Fruit fly (Drosophila melanogaster) whole organism: Measurements from ENCODE around the gene Trmt6.

Experiments
- CG8478 ChIP-seq: fragments of >200 bp; optimal IDR thresholded peaks from 2 replicates; lab custom pipeline; 2018; ENCODE audit warnings: inconsistent platforms
- Dll ChIP-seq: fragments of >200 bp; optimal IDR thresholded peaks from 2 replicates; lab custom pipeline; 2017
- EcR ChIP-seq, 2 experiments: fragments of >200 bp; optimal IDR thresholded peaks; 2 replicates each; lab custom pipeline; 2017; ENCODE audit warnings: missing biosample characterization in 2 of 2, missing genetic modification characterization in 2 of 2, missing genetic modification reagents in 2 of 2
- pan ChIP-seq: fragments of >200 bp; optimal IDR thresholded peaks from 2 replicates; lab custom pipeline; 2017
- psq ChIP-seq: fragments of >200 bp; optimal IDR thresholded peaks from 2 replicates; lab custom pipeline; 2017
- usp ChIP-seq: fragments of >200 bp; optimal IDR thresholded peaks from 2 replicates; lab custom pipeline; 2017; ENCODE audit warnings: missing biosample characterization, missing genetic modification characterization, mixed read lengths

Trmt6 gene

dm6 chr2L:6531985-6532699 lies 29.9 kb downstream of the Trmt6 start:
- no peak for TF ChIP-seq CG8478 (lab: Kevin White, UChicago)
- no peak for TF ChIP-seq EcR (GFP tag; optimal IDR thresholded peaks at IDR 0.05; lab: Kevin White, UChicago)
- TF ChIP-seq usp = no peak
- no peak for TF ChIP-seq psq
- TF ChIP-seq pan (lab: Kevin White, UChicago) = no peak
- TF ChIP-seq Dll (lab: Kevin White, UChicago) = no peak

DNA sequence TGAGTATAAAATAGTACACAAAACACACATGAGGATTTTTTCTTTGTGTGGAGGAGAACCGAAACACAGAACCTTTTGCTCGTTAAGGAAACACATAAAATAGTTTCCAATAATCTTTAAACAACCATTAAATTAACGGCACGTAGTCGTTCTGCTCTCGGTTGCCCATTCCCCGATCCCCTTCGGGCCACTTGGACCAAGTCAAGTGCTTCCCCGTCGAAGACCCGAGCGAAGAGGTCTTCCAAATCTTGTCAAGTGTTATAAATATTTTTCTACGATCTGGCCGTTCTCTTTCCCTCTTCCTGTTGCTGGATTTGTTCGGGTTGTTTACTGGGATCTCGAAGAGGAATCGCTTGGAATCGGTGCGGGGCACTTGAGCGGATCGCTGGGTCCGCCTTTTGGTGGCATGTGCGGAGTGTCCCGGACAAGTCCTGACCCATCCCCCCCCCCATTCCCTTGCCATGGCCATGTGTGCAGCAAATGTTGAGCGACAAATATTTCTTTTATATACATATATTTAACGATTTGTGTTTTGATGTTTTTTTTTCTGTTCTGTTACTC lies 31.1 kb downstream of the Trmt6 start:
- TF ChIP-seq CG8478 (lab: Kevin White, UChicago) (no peak), usp (no peak), psq (no peak), pan (lab: Kevin White, UChicago) (no peak), Dll (lab: Kevin White, UChicago) (no peak), EcR (GFP tag; optimal IDR thresholded peaks at IDR 0.05; lab: Kevin White, UChicago) (no peak)

DNA sequence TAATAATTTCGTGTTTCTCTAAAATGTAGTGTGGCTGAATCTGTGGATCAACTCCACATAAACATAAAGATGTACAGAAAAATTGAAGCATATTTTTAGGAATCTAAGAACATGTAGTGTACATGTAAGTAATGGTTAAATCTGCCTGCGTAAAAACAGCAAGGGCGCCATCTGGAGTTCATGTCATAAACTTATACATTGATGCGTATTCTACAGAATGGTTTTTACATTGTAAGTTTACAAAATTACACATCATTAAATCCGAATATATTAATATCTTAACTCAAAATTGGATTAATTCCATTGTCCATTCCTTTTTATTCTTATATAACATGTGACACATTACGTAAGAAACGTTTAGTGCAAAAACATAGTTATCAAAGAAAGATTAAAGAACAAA lies 35.1 kb downstream of the Trmt6 start:
- TF ChIP-seq pan (lab: Kevin White, UChicago) (no peak), psq (no peak), EcR (GFP tag; optimal IDR thresholded peaks at IDR 0.05; lab: Kevin White, UChicago) (no peak), CG8478 (lab: Kevin White, UChicago) (no peak), Dll (lab: Kevin White, UChicago) (no peak), usp (no peak)

DNA sequence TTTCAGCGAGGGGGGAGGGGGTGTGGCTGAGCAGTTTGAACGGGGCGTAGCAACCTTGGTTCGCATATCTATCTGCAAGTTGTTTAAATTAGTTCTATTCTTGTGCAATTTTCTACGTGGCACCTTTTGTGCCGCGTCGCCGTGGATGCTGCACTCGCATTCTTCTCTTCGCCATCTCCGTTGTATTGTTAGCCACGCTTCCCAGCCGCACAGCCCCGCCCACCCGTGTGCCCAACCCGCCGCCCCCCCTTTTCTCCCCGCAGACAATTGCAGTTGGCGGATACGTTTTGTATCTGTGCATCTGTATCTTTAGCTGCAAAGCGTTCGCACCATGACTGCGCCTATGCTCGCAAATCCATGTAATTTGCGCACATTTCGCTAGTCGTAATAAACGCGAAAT lies 48.1 kb downstream of the Trmt6 start:
- TF ChIP-seq Dll (lab: Kevin White, UChicago) (no peak), psq (no peak), usp (no peak), pan (lab: Kevin White, UChicago) (no peak), EcR (GFP tag; optimal IDR thresholded peaks at IDR 0.05; lab: Kevin White, UChicago) (no peak)
